Worm (Caenorhabditis elegans) whole organism, young adult: ENCODE data around the gene ZK512.10.

ENCODE experiments used
- cebp-1 ChIP-seq, 2 experiments: fragments of 200-800 bp in 1 of 2; sonication (Bioruptor generic) in 1 of 2; sonication (generic microtip) in 1 of 2; IDR thresholded peaks in 1 of 2; optimal IDR thresholded peaks in 1 of 2; 2 replicates each; pipeline versions ENCODE4 v1.3.6 to Lab custom; 2017 to 2022; ENCODE audit warnings: missing compliant biosample characterization in 2 of 2, missing genetic modification characterization in 2 of 2, mild to moderate bottlenecking in 1 of 2, missing genetic modification reagents in 1 of 2, moderate library complexity in 1 of 2
- dpl-1 ChIP-seq: fragments of 150-350 bp; optimal IDR thresholded peaks from 2 replicates; lab custom pipeline; 2014; ENCODE audit warnings: missing biosample characterization, missing genetic modification reagents, missing genetic modification characterization

DNA sequence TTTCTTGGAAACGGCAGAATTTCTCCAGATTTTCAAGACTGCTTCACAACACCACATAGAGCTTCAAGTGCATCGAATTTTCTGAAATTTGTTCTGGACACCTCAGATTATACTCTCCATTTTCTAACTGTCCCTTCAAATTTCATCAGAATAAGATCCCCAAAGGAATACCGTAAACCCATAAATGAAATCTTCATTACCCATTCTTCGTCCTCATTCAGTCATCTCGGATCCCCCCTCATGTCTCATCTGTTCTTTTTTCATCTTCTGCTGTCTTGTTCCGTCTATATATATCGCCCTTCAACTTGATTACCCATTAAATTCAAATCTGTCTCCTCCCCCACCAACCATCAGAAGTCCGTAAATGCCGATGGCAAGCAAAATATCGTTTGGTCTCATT lies 16.6 kb upstream of the ZK512.10 start:
- TF ChIP-seq cebp-1 (GFP tag; IDR thresholded peaks at IDR 0.05; lab: Robert Waterston, UW) (no peak), cebp-1 (tag; optimal IDR thresholded peaks at IDR 0.05; lab: Kevin White, UChicago) (no peak), dpl-1 (GFP tag; lab: Kevin White, UChicago) (no peak)
